Fruit fly (Drosophila melanogaster): ENCODE measurements around the gene SWIP.

The SWIP gene

dm6 chrX:16358670-16359320, 45.3 kb downstream of the SWIP start, which contains the start of the genes U2af50 and PIG-Q:
Gene U2af50 (minus strand): TSS chrX:16359039.
Gene PIG-Q (plus strand): TSS chrX:16359143.
- TF ChIP-seq CG3281 (GFP tag; optimal IDR thresholded peaks at IDR 0.05) = peak; percentile 92
- TF ChIP-seq zen (tag; optimal IDR thresholded peaks at IDR 0.05) = peak; percentile 95
- peak; percentile 86 for TF ChIP-seq CG31224 (GFP tag; IDR thresholded peaks at IDR 0.05)
- TF ChIP-seq sens-2 (GFP tag; IDR thresholded peaks at IDR 0.05) = no peak; the same call in 1 of the 2 replicates
- TF ChIP-seq ind (GFP tag; optimal IDR thresholded peaks at IDR 0.05) = peak; percentile 93
- peak; percentile 91 for TF ChIP-seq Usf (GFP tag; optimal IDR thresholded peaks at IDR 0.05)
- peak; percentile 71 for TF ChIP-seq slou (GFP tag; optimal IDR thresholded peaks at IDR 0.05)
- TF ChIP-seq CG11085 (GFP tag; IDR thresholded peaks at IDR 0.05) = no peak; the same call in 1 of the 2 replicates
- TF ChIP-seq CG30020 (tag; optimal IDR thresholded peaks at IDR 0.05) = peak; percentile 98
- TF ChIP-seq nau (GFP tag; optimal IDR thresholded peaks at IDR 0.05) = no peak
- no peak for TF ChIP-seq hbn (GFP tag; IDR thresholded peaks at IDR 0.05; ENCODE audit: partially characterized antibody)
- no peak for TF ChIP-seq pita (GFP tag; optimal IDR thresholded peaks at IDR 0.05)
- peak; percentile 43 for TF ChIP-seq CG1647 (GFP tag; optimal IDR thresholded peaks at IDR 0.05)
- TF ChIP-seq CG12299 (tag; optimal IDR thresholded peaks at IDR 0.05) = peak; percentile 87
- peak; percentile 45 for TF ChIP-seq HLH54F (GFP tag; optimal IDR thresholded peaks at IDR 0.05)
- TF ChIP-seq Optix (GFP tag; IDR thresholded peaks at IDR 0.05) = no peak; the same call in 2 of the 3 replicates
- TF ChIP-seq Bgb (GFP tag; IDR thresholded peaks at IDR 0.05; ENCODE audit: partially characterized antibody) = peak; percentile 34; the same call in 1 of the 2 replicates
- TF ChIP-seq ab (GFP tag; optimal IDR thresholded peaks at IDR 0.05) = peak; percentile 66
- TF ChIP-seq Fer3 (tag; optimal IDR thresholded peaks at IDR 0.05) = peak; percentile 94
- no peak for TF ChIP-seq ash1 (GFP tag; optimal IDR thresholded peaks at IDR 0.05)
- TF ChIP-seq ttk (GFP tag; IDR thresholded peaks at IDR 0.05) = no peak; the same call in 1 of the 2 replicates
- peak; percentile 91 for TF ChIP-seq HLH3B (GFP tag; IDR thresholded peaks at IDR 0.05)
- peak; percentile 93 for TF ChIP-seq Ada2b (GFP tag; IDR thresholded peaks at IDR 0.05)
- TF ChIP-seq B-H2 (GFP tag; optimal IDR thresholded peaks at IDR 0.05) = peak; percentile 89
- peak; percentile 87 for TF ChIP-seq CG8281 (tag; optimal IDR thresholded peaks at IDR 0.05)
- TF ChIP-seq gcm (GFP tag; optimal IDR thresholded peaks at IDR 0.05) = peak; percentile 92
- TF ChIP-seq CG14014 (GFP tag; IDR thresholded peaks at IDR 0.05) = peak; percentile 92
- TF ChIP-seq zfh1 (GFP tag; IDR thresholded peaks at IDR 0.05) = peak; percentile 93
- TF ChIP-seq CrebB (tag; optimal IDR thresholded peaks at IDR 0.05) = peak; percentile 80
- TF ChIP-seq CG14860 (GFP tag; IDR thresholded peaks at IDR 0.05; ENCODE audit: partially characterized antibody) = no peak
- TF ChIP-seq nom (GFP tag; optimal IDR thresholded peaks at IDR 0.05) = peak; percentile 78
- peak; percentile 91 for TF ChIP-seq CG33557 (GFP tag; optimal IDR thresholded peaks at IDR 0.05)
- peak; percentile 85 for TF ChIP-seq CG2875 (GFP tag; optimal IDR thresholded peaks at IDR 0.05)
- TF ChIP-seq gem (tag; optimal IDR thresholded peaks at IDR 0.05) = peak; percentile 97
- peak; percentile 89 for TF ChIP-seq CG4424 (GFP tag; optimal IDR thresholded peaks at IDR 0.05)
- TF ChIP-seq Oli (tag; optimal IDR thresholded peaks at IDR 0.05) = peak; percentile 94
- peak; percentile 95 for TF ChIP-seq unpg (GFP tag; optimal IDR thresholded peaks at IDR 0.05)
- TF ChIP-seq CG9876 (GFP tag; optimal IDR thresholded peaks at IDR 0.05) = peak; percentile 48
- TF ChIP-seq CG4820 (GFP tag; optimal IDR thresholded peaks at IDR 0.05) = peak; percentile 86
- TF ChIP-seq CG14441 (GFP tag; IDR thresholded peaks at IDR 0.05) = peak; percentile 91
- peak; percentile 57 for TF ChIP-seq Kr (GFP tag; optimal IDR thresholded peaks at IDR 0.05)
- peak; percentile 96 for TF ChIP-seq CG2116 (GFP tag; optimal IDR thresholded peaks at IDR 0.05)
- peak; percentile 95 for TF ChIP-seq phol (tag; optimal IDR thresholded peaks at IDR 0.05)
- peak; percentile 95 for TF ChIP-seq CG18262 (tag; optimal IDR thresholded peaks at IDR 0.05)
- peak; percentile 2 for TF ChIP-seq CG1792 (GFP tag; optimal IDR thresholded peaks at IDR 0.05)
- TF ChIP-seq seq (GFP tag; IDR thresholded peaks at IDR 0.05) = peak; percentile 88; the same call in 1 of the 2 replicates
- peak; percentile 84 for TF ChIP-seq Max (GFP tag; optimal IDR thresholded peaks at IDR 0.05)
- TF ChIP-seq Oaz (GFP tag; IDR thresholded peaks at IDR 0.05) = no peak; the same call in 1 of the 2 replicates
- peak; percentile 50; the same call in 1 of the 2 replicates for TF ChIP-seq dati (GFP tag; IDR thresholded peaks at IDR 0.05)
